ENCODE assay signal across 2 worm cellular contexts in genomic region chrII:12692694-12693093, ce11.
TF ChIP-seq lines count a peak whose summit lies in the region.

No protein-coding gene starts in this region.

TF ChIP-seq in whole organism, L1 larva, 84 proteins besides CTCF, POLR2A, EP300 and RAD21:
- TF ChIP-seq fkh-8 (tag; optimal IDR thresholded peaks at IDR 0.05; lab: Kevin White, UChicago) (peak; percentile 22), blmp-1 (tag; optimal IDR thresholded peaks at IDR 0.05; lab: Kevin White, UChicago) (peak; percentile 78), elt-3 (tag; optimal IDR thresholded peaks at IDR 0.05; lab: Kevin White, UChicago) (peak in 1 of 6 experiments; percentile 2), ceh-8 (GFP tag; optimal IDR thresholded peaks at IDR 0.05; lab: Kevin White, UChicago) (no peak)
TF ChIP-seq in whole organism, L1 larva: peak in this region for 3.

TF ChIP-seq in whole organism, mixed stage, embryonic, 35 proteins besides CTCF, POLR2A, EP300 and RAD21:
- no peak for TF ChIP-seq unc-62 (GFP tag; optimal IDR thresholded peaks at IDR 0.05; lab: Kevin White, UChicago)
- TF ChIP-seq blmp-1 (tag; optimal IDR thresholded peaks at IDR 0.05; lab: Kevin White, UChicago), result peak; percentile 75
TF ChIP-seq in whole organism, mixed stage, embryonic: peak in this region for 1.

Comparison
In these comparisons a context has a peak if more than half of its experiments do, and no peak if none do; other contexts are left out.
1. Of the 14 proteins assayed by ChIP-seq in both whole organism, L1 larva and whole organism, mixed stage, embryonic: peak only in whole organism, L1 larva: none; only in whole organism, mixed stage, embryonic: none; in both: blmp-1; in neither: 12; mixed calls (peak in some experiments, not most) for 1.